Worm (Caenorhabditis elegans) whole organism, L1 larva: ENCODE results near the gene srw-117.
A peak's percentile ranks its signal among the peaks of the same experiment; 100 is the strongest.

Source experiments
- Y116A8C.19 ChIP-seq: sonication (generic microtip); optimal IDR thresholded peaks from 2 replicates; lab custom pipeline; 2016; ENCODE audit warnings: missing compliant biosample characterization, missing genetic modification characterization, borderline replicate concordance
- alr-1 ChIP-seq: fragments of 200-800 bp; sonication (Bioruptor generic); optimal IDR thresholded peaks from 2 replicates; lab custom pipeline; 2018; ENCODE audit warnings: borderline replicate concordance, mild to moderate bottlenecking, missing genetic modification characterization, missing compliant biosample characterization
- aly-2 ChIP-seq: fragments of 150-350 bp; optimal IDR thresholded peaks from 2 replicates; lab custom pipeline; 2014; ENCODE audit warnings: missing biosample characterization, missing genetic modification characterization
- ama-1 ChIP-seq: fragments of 150-350 bp; optimal IDR thresholded peaks from 2 replicates; lab custom pipeline; 2014
- blmp-1 ChIP-seq: fragments of 150-350 bp; optimal IDR thresholded peaks from 2 replicates; lab custom pipeline; 2014; ENCODE audit warnings: missing biosample characterization, missing genetic modification characterization
- ceh-8 ChIP-seq: fragments of 200-800 bp; sonication (Bioruptor generic); optimal IDR thresholded peaks from 2 replicates; lab custom pipeline; 2018; ENCODE audit warnings: mild to moderate bottlenecking, missing genetic modification characterization, moderate library complexity, missing compliant biosample characterization
- ceh-82 ChIP-seq, 3 experiments: fragments of 150-350 bp in 1 of 3; sonication (generic microtip) in 2 of 3; optimal IDR thresholded peaks; 2 replicates each; lab custom pipeline; 2014 to 2017; ENCODE audit warnings: missing biosample characterization in 3 of 3, missing genetic modification characterization in 3 of 3
- ceh-88 ChIP-seq: fragments of 200-800 bp; sonication (Bioruptor generic); IDR thresholded peaks from 2 replicates; pipeline ENCODE4 v1.3.6; 2022; ENCODE audit warnings: missing genetic modification characterization, missing compliant biosample characterization
- ceh-90 ChIP-seq: sonication (generic microtip); optimal IDR thresholded peaks from 2 replicates; lab custom pipeline; 2016; ENCODE audit warnings: missing genetic modification characterization, missing compliant biosample characterization
- ces-1 ChIP-seq: fragments of 150-350 bp; optimal IDR thresholded peaks from 2 replicates; lab custom pipeline; 2014; ENCODE audit warnings: missing biosample characterization, missing genetic modification reagents, missing genetic modification characterization
- dpl-1 ChIP-seq, 3 experiments: fragments of 150-350 bp in 2 of 3; sonication (generic microtip) in 1 of 3; optimal IDR thresholded peaks; 2 replicates each; lab custom pipeline; 2014 to 2017; ENCODE audit warnings: missing biosample characterization in 3 of 3, missing genetic modification characterization in 3 of 3, missing genetic modification reagents in 3 of 3
- efl-1 ChIP-seq, 4 experiments: fragments of 150-350 bp; optimal IDR thresholded peaks in 3 of 4; peaks in 1 of 4; 1 replicate in 1 of 4; 2 replicates in 3 of 4; lab custom pipeline; 2014; ENCODE audit warnings: missing biosample characterization in 2 of 4, missing genetic modification characterization in 2 of 4, missing genetic modification reagents in 2 of 4
- efl-3 ChIP-seq: fragments of 200-800 bp; sonication (Bioruptor generic); optimal IDR thresholded peaks from 2 replicates; lab custom pipeline; 2018; ENCODE audit warnings: mild to moderate bottlenecking, missing genetic modification characterization, missing compliant biosample characterization
- fkh-8 ChIP-seq: sonication (generic microtip); optimal IDR thresholded peaks from 2 replicates; lab custom pipeline; 2016; ENCODE audit warnings: mild to moderate bottlenecking, missing genetic modification characterization, missing compliant biosample characterization
- fos-1 ChIP-seq: fragments of 150-350 bp; optimal IDR thresholded peaks from 2 replicates; lab custom pipeline; 2014; ENCODE audit warnings: missing biosample characterization, missing genetic modification characterization
- grh-1 ChIP-seq: fragments of 200-800 bp; sonication (Bioruptor generic); IDR thresholded peaks from 2 replicates; pipeline ENCODE4 v1.3.6; 2022; ENCODE audit warnings: missing genetic modification reagents, missing genetic modification characterization, missing compliant biosample characterization
- hlh-17 ChIP-seq: fragments of 200-800 bp; sonication (Bioruptor generic); optimal IDR thresholded peaks from 2 replicates; lab custom pipeline; 2018; ENCODE audit warnings: missing genetic modification characterization, mild to moderate bottlenecking, missing compliant biosample characterization, moderate library complexity, borderline replicate concordance
- lin-15B ChIP-seq: fragments of 150-350 bp; sonication (generic microtip); optimal IDR thresholded peaks from 3 replicates; lab custom pipeline; 2014; ENCODE audit warnings: missing biosample characterization, missing genetic modification characterization
- lir-3 ChIP-seq: sonication (generic microtip); optimal IDR thresholded peaks from 2 replicates; lab custom pipeline; 2016; ENCODE audit warnings: mild to moderate bottlenecking, missing genetic modification characterization, moderate library complexity, missing compliant biosample characterization; ENCODE audit not compliant: poor library complexity
- mab-9 ChIP-seq: fragments of 200-800 bp; sonication (Bioruptor generic); IDR thresholded peaks from 2 replicates; pipeline ENCODE4 v1.3.6; 2022; ENCODE audit warnings: missing genetic modification reagents, missing genetic modification characterization, missing compliant biosample characterization
- nhr-19 ChIP-seq: fragments of 200-800 bp; sonication (Bioruptor generic); conservative IDR thresholded peaks from 2 replicates; pipeline ENCODE4 v1.3.6; 2022; ENCODE audit warnings: missing genetic modification characterization, missing compliant biosample characterization
- nhr-20 ChIP-seq: sonication (generic microtip); optimal IDR thresholded peaks from 2 replicates; lab custom pipeline; 2016; ENCODE audit warnings: mild to moderate bottlenecking, missing genetic modification characterization, missing compliant biosample characterization
- nhr-28 ChIP-seq: fragments of 150-350 bp; optimal IDR thresholded peaks from 2 replicates; lab custom pipeline; 2014; ENCODE audit warnings: missing biosample characterization, missing genetic modification characterization
- nhr-71 ChIP-seq: sonication (generic microtip); optimal IDR thresholded peaks from 2 replicates; lab custom pipeline; 2016; ENCODE audit warnings: mild to moderate bottlenecking, missing genetic modification characterization, moderate library complexity, missing compliant biosample characterization
- nhr-90 ChIP-seq: sonication (generic microtip); optimal IDR thresholded peaks from 2 replicates; lab custom pipeline; 2016; ENCODE audit warnings: mild to moderate bottlenecking, missing genetic modification characterization, missing compliant biosample characterization; ENCODE audit not compliant: poor library complexity
- pag-3 ChIP-seq: sonication (generic microtip); optimal IDR thresholded peaks from 2 replicates; lab custom pipeline; 2017; ENCODE audit warnings: missing genetic modification characterization, mild to moderate bottlenecking, missing compliant biosample characterization, antibody characterized with exemption, borderline replicate concordance; ENCODE audit not compliant: insufficient read depth
- pqm-1 ChIP-seq: sonication (generic microtip); optimal IDR thresholded peaks from 3 replicates; lab custom pipeline; 2017; ENCODE audit warnings: missing biosample characterization, missing genetic modification characterization
- skn-1 ChIP-seq: fragments of 150-350 bp; optimal IDR thresholded peaks from 2 replicates; lab custom pipeline; 2014; ENCODE audit warnings: missing biosample characterization, missing genetic modification characterization
- snpc-4 ChIP-seq: fragments of 150-350 bp; optimal IDR thresholded peaks from 2 replicates; lab custom pipeline; 2014; ENCODE audit warnings: missing biosample characterization, missing genetic modification characterization
- sup-37 ChIP-seq: fragments of 200-800 bp; sonication (Bioruptor generic); optimal IDR thresholded peaks from 2 replicates; lab custom pipeline; 2018; ENCODE audit warnings: mild to moderate bottlenecking, missing genetic modification characterization, missing compliant biosample characterization
- tlp-1 ChIP-seq: fragments of 150-350 bp; optimal IDR thresholded peaks from 2 replicates; lab custom pipeline; 2014; ENCODE audit warnings: missing biosample characterization, missing genetic modification characterization
- unc-130 ChIP-seq: fragments of 150-350 bp; optimal IDR thresholded peaks from 2 replicates; lab custom pipeline; 2017; ENCODE audit warnings: missing biosample characterization, missing genetic modification characterization, inconsistent platforms
- unc-30 ChIP-seq: sonication (generic microtip); optimal IDR thresholded peaks from 2 replicates; lab custom pipeline; 2017; ENCODE audit warnings: missing biosample characterization, missing genetic modification characterization
- unc-86 ChIP-seq: sonication (generic microtip); optimal IDR thresholded peaks from 2 replicates; lab custom pipeline; 2016; ENCODE audit warnings: missing genetic modification characterization, missing compliant biosample characterization
- xbp-1 ChIP-seq: sonication (generic microtip); optimal IDR thresholded peaks from 2 replicates; lab custom pipeline; 2016; ENCODE audit warnings: missing genetic modification characterization, missing compliant biosample characterization
- zip-4 ChIP-seq: fragments of 200-800 bp; sonication (Bioruptor generic); optimal IDR thresholded peaks from 2 replicates; lab custom pipeline; 2018; ENCODE audit warnings: mild to moderate bottlenecking, missing genetic modification characterization, moderate library complexity, missing compliant biosample characterization

srw-117 gene

ce11 chrV:3014185-3014584, 30.9 kb upstream of the srw-117 start, which contains the start of gene K12D9.1:
Gene K12D9.1 (plus strand): TSS chrV:3014485.
- no peak for TF ChIP-seq efl-1 (optimal IDR thresholded peaks at IDR 0.05; lab: Kevin White, UChicago)
- peak in 1 of 2 experiments; percentile 18 for TF ChIP-seq efl-1 (GFP tag; optimal IDR thresholded peaks at IDR 0.05 in 1 of 2; lab: Kevin White, UChicago)
- no peak for TF ChIP-seq ceh-88 (GFP tag; lab: Robert Waterston, UW)

ce11 chrV:3011394-3011793, 28.1 kb upstream of the srw-117 start, which contains the start of gene srw-135:
Gene srw-135 (minus strand): TSS chrV:3011494.
- TF ChIP-seq sup-37 (GFP tag; lab: Kevin White, UChicago) (no peak), nhr-19 (GFP tag; lab: Robert Waterston, UW) (no peak), unc-130 (no peak), efl-3 (GFP tag; lab: Kevin White, UChicago) (no peak), snpc-4 (tag; lab: Kevin White, UChicago) (no peak), unc-86 (no peak), ceh-8 (GFP tag; lab: Kevin White, UChicago) (no peak), hlh-17 (GFP tag; lab: Kevin White, UChicago) (no peak), nhr-28 (tag; lab: Kevin White, UChicago) (no peak), nhr-71 (tag; lab: Kevin White, UChicago) (no peak), ces-1 (GFP tag; lab: Kevin White, UChicago) (no peak), zip-4 (no peak), blmp-1 (tag; lab: Kevin White, UChicago) (no peak), Y116A8C.19 (tag; lab: Kevin White, UChicago) (no peak), dpl-1 (GFP tag; optimal IDR thresholded peaks at IDR 0.05; lab: Kevin White, UChicago) (no peak)

- no peak for TF ChIP-seq Y116A8C.19 (tag; lab: Kevin White, UChicago)
- TF ChIP-seq skn-1 (tag; lab: Kevin White, UChicago) = no peak
- TF ChIP-seq nhr-90 (tag; lab: Kevin White, UChicago) = no peak
- TF ChIP-seq ceh-88 (GFP tag; lab: Robert Waterston, UW) = no peak
- no peak for TF ChIP-seq hlh-17 (GFP tag; lab: Kevin White, UChicago)
- TF ChIP-seq ceh-90 = no peak
- TF ChIP-seq lir-3 = no peak
- no peak for TF ChIP-seq mab-9 (GFP tag; lab: Robert Waterston, UW)
- no peak for TF ChIP-seq nhr-71 (tag; lab: Kevin White, UChicago)
- no peak for TF ChIP-seq ceh-8 (GFP tag; lab: Kevin White, UChicago)
Observed at ce11 chrV:3010468-3010867, 27.2 kb upstream of the srw-117 start, which contains the start of gene srw-136. Gene srw-136 (minus strand): TSS chrV:3010568.

ce11 chrV:3005964-3006363, 22.7 kb upstream of the srw-117 start, which contains the start of gene srw-112:
Gene srw-112 (minus strand): TSS chrV:3006064.
- TF ChIP-seq fos-1 (tag; lab: Kevin White, UChicago) (no peak), ceh-88 (GFP tag; lab: Robert Waterston, UW) (no peak), nhr-20 (no peak), unc-30 (tag; lab: Kevin White, UChicago) (no peak), grh-1 (GFP tag; lab: Robert Waterston, UW) (no peak), pag-3 (no peak), fkh-8 (tag; lab: Kevin White, UChicago) (peak; percentile 0)

- TF ChIP-seq aly-2 (tag; lab: Kevin White, UChicago) = no peak
- no peak for TF ChIP-seq alr-1
- TF ChIP-seq ceh-82 (tag; optimal IDR thresholded peaks at IDR 0.05; lab: Kevin White, UChicago) = no peak
- no peak for TF ChIP-seq pqm-1 (tag; lab: Kevin White, UChicago)
- TF ChIP-seq nhr-19 (GFP tag; lab: Robert Waterston, UW) = no peak
- TF ChIP-seq dpl-1 (GFP tag; optimal IDR thresholded peaks at IDR 0.05; lab: Kevin White, UChicago) = no peak
- TF ChIP-seq blmp-1 (tag; lab: Kevin White, UChicago) = no peak
- TF ChIP-seq tlp-1 (tag; lab: Kevin White, UChicago) = no peak
- TF ChIP-seq ama-1 = no peak
- no peak for TF ChIP-seq xbp-1 (tag; lab: Kevin White, UChicago)
- TF ChIP-seq lin-15B (tag; lab: Kevin White, UChicago) = no peak
Observed at ce11 chrV:2999736-3000135, 16.5 kb upstream of the srw-117 start, which contains the start of gene srw-119. Gene srw-119 (minus strand): TSS chrV:2999836.
